Worm (Caenorhabditis elegans) whole organism, mixed stage, embryonic: Measurements from ENCODE around the gene sri-9.

Experiments
- M03D4.4 ChIP-seq: sonication (generic microtip); optimal IDR thresholded peaks from 2 replicates; lab custom pipeline; 2017; ENCODE audit warnings: mild to moderate bottlenecking, missing genetic modification characterization, missing compliant biosample characterization
- bed-3 ChIP-seq: fragments of 200-800 bp; sonication (Bioruptor generic); optimal IDR thresholded peaks from 3 replicates; lab custom pipeline; 2018; ENCODE audit warnings: mild to moderate bottlenecking, missing genetic modification characterization, moderate library complexity, missing compliant biosample characterization
- blmp-1 ChIP-seq: fragments of 150-350 bp; optimal IDR thresholded peaks from 2 replicates; lab custom pipeline; 2014; ENCODE audit warnings: missing biosample characterization, missing genetic modification characterization
- ceh-39 ChIP-seq: fragments of 150-350 bp; optimal IDR thresholded peaks from 2 replicates; lab custom pipeline; 2014; ENCODE audit warnings: missing biosample characterization, missing genetic modification characterization
- ceh-43 ChIP-seq: fragments of 200-800 bp; sonication (Bioruptor generic); optimal IDR thresholded peaks from 2 replicates; lab custom pipeline; 2018; ENCODE audit warnings: mild to moderate bottlenecking, missing genetic modification characterization, moderate library complexity, missing compliant biosample characterization
- ceh-83 ChIP-seq: fragments of 200-800 bp; sonication (Bioruptor generic); optimal IDR thresholded peaks from 2 replicates; lab custom pipeline; 2018; ENCODE audit warnings: mild to moderate bottlenecking, missing genetic modification characterization, missing compliant biosample characterization
- cnd-1 ChIP-seq: fragments of 200-800 bp; sonication (Bioruptor generic); optimal IDR thresholded peaks from 2 replicates; lab custom pipeline; 2018; ENCODE audit warnings: mild to moderate bottlenecking, missing genetic modification characterization, missing compliant biosample characterization
- drap-1 ChIP-seq: fragments of 200-800 bp; sonication (Bioruptor generic); optimal IDR thresholded peaks from 3 replicates; lab custom pipeline; 2018; ENCODE audit warnings: mild to moderate bottlenecking, missing genetic modification characterization, missing compliant biosample characterization
- elt-3 ChIP-seq: fragments of 150-350 bp; optimal IDR thresholded peaks from 2 replicates; lab custom pipeline; 2014; ENCODE audit warnings: missing biosample characterization, missing genetic modification characterization
- flh-1 ChIP-seq: fragments of 200-800 bp; sonication (Bioruptor generic); optimal IDR thresholded peaks from 2 replicates; lab custom pipeline; 2018; ENCODE audit warnings: mild to moderate bottlenecking, missing genetic modification characterization, moderate library complexity, missing compliant biosample characterization
- ham-2 ChIP-seq: fragments of 200-800 bp; sonication (Bioruptor generic); optimal IDR thresholded peaks from 2 replicates; lab custom pipeline; 2018; ENCODE audit warnings: mild to moderate bottlenecking, missing genetic modification characterization, missing compliant biosample characterization
- hlh-1 ChIP-seq: fragments of 150-350 bp; optimal IDR thresholded peaks from 2 replicates; lab custom pipeline; 2014; ENCODE audit warnings: missing biosample characterization, missing genetic modification reagents, missing genetic modification characterization
- lin-13 ChIP-seq: fragments of 150-350 bp; optimal IDR thresholded peaks from 2 replicates; lab custom pipeline; 2014; ENCODE audit warnings: missing biosample characterization, missing genetic modification characterization
- lin-32 ChIP-seq: fragments of 200-800 bp; sonication (Bioruptor generic); optimal IDR thresholded peaks from 2 replicates; lab custom pipeline; 2018; ENCODE audit warnings: mild to moderate bottlenecking, missing genetic modification characterization, missing compliant biosample characterization
- lsy-2 ChIP-seq: fragments of 150-350 bp; optimal IDR thresholded peaks from 2 replicates; lab custom pipeline; 2014; ENCODE audit warnings: missing biosample characterization, missing genetic modification characterization
- mab-5 ChIP-seq: fragments of 150-350 bp; optimal IDR thresholded peaks from 2 replicates; lab custom pipeline; 2014; ENCODE audit warnings: missing biosample characterization, missing genetic modification characterization
- mep-1 ChIP-seq: fragments of 150-350 bp; optimal IDR thresholded peaks from 2 replicates; lab custom pipeline; 2017; ENCODE audit warnings: missing biosample characterization, missing genetic modification reagents, missing genetic modification characterization, inconsistent platforms
- nhr-12 ChIP-seq: fragments of 150-350 bp; optimal IDR thresholded peaks from 2 replicates; lab custom pipeline; 2014; ENCODE audit warnings: missing biosample characterization, missing genetic modification characterization
- nhr-2 ChIP-seq: fragments of 150-350 bp; optimal IDR thresholded peaks from 2 replicates; lab custom pipeline; 2014; ENCODE audit warnings: missing biosample characterization, missing genetic modification characterization
- nhr-237 ChIP-seq: fragments of 150-350 bp; optimal IDR thresholded peaks from 2 replicates; lab custom pipeline; 2014; ENCODE audit warnings: missing biosample characterization, missing genetic modification characterization
- nhr-28 ChIP-seq: fragments of 150-350 bp; optimal IDR thresholded peaks from 2 replicates; lab custom pipeline; 2014; ENCODE audit warnings: missing biosample characterization, missing genetic modification characterization
- pha-4 ChIP-seq: fragments of 150-350 bp; optimal IDR thresholded peaks from 2 replicates; lab custom pipeline; 2018; ENCODE audit warnings: missing biosample characterization, missing genetic modification reagents, missing genetic modification characterization
- sem-2 ChIP-seq: fragments of 200-800 bp; sonication (Bioruptor generic); optimal IDR thresholded peaks from 2 replicates; lab custom pipeline; 2018; ENCODE audit warnings: mild to moderate bottlenecking, missing genetic modification characterization, missing compliant biosample characterization
- snpc-4 ChIP-seq: fragments of 150-350 bp; optimal IDR thresholded peaks from 2 replicates; lab custom pipeline; 2014; ENCODE audit warnings: missing biosample characterization, missing genetic modification characterization
- sptf-1 ChIP-seq: sonication (generic microtip); optimal IDR thresholded peaks from 2 replicates; lab custom pipeline; 2017; ENCODE audit warnings: mild to moderate bottlenecking, missing genetic modification characterization, moderate library complexity, missing compliant biosample characterization
- tbx-8 ChIP-seq: fragments of 200-800 bp; sonication (Bioruptor generic); optimal IDR thresholded peaks from 2 replicates; lab custom pipeline; 2018; ENCODE audit warnings: mild to moderate bottlenecking, missing genetic modification characterization, moderate library complexity, missing compliant biosample characterization
- unc-120 ChIP-seq: sonication (generic microtip); optimal IDR thresholded peaks from 2 replicates; lab custom pipeline; 2017; ENCODE audit warnings: missing genetic modification characterization, missing compliant biosample characterization; ENCODE audit not compliant: poor library complexity, severe bottlenecking
- unc-39 ChIP-seq: fragments of 150-350 bp; optimal IDR thresholded peaks from 2 replicates; lab custom pipeline; 2014; ENCODE audit warnings: missing biosample characterization, missing genetic modification characterization
- unc-62 ChIP-seq: fragments of 150-350 bp; optimal IDR thresholded peaks from 2 replicates; lab custom pipeline; 2014; ENCODE audit warnings: missing biosample characterization, missing genetic modification reagents, missing genetic modification characterization
- zip-8 ChIP-seq: fragments of 150-350 bp; optimal IDR thresholded peaks from 2 replicates; lab custom pipeline; 2014; ENCODE audit warnings: missing biosample characterization, missing genetic modification characterization
- ztf-11 ChIP-seq: fragments of 150-350 bp; optimal IDR thresholded peaks from 2 replicates; lab custom pipeline; 2014; ENCODE audit warnings: missing biosample characterization, missing genetic modification characterization

Gene sri-9

DNA sequence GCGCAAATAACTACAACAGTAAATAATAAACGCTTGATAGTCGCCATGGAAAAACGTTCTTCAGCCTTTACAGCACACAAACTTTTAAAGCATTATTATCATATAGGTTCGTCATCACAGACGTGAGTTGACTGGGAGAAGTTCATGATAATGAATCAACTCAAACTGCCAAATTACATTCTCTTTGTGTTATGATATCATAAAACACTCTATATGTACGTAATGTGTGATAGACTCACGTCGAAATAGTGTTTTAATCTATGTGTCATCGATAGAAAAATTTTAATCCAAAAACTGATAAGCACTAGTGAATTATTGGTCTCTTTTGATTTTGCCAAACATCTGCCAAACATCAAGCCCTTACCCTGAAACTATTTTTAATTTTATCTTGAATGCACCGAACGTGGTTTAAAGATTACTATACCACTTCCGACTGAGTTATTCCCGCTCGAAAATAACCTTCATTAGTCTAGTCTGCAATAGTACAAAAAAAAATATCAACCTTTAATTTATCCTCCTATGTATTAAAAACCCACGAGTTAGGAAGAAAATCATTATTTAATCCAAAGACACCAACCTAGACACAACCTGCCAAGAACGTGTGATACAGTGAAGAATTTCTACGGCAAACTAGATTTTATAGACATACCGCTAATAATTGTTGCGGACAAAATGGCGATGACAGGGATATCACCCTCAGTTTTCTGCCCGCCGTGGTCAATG, 8.2 kb downstream of the sri-9 start, which contains the start of the genes clc-12 and clec-240:
Gene clc-12 (minus strand): TSS at position 47 of the 723 bp plus-strand sequence.
Gene clec-240 (plus strand): TSS at position 673 of the 723 bp plus-strand sequence.
- TF ChIP-seq drap-1 (GFP tag; lab: Kevin White, UChicago) (no peak), M03D4.4 (tag; lab: Kevin White, UChicago) (no peak), pha-4 (tag; lab: Kevin White, UChicago) (no peak), zip-8 (tag; lab: Kevin White, UChicago) (no peak), mab-5 (tag; lab: Kevin White, UChicago) (no peak), nhr-2 (tag; lab: Kevin White, UChicago) (no peak), flh-1 (GFP tag; lab: Kevin White, UChicago) (no peak), sptf-1 (tag; lab: Kevin White, UChicago) (no peak), elt-3 (tag; lab: Kevin White, UChicago) (no peak), nhr-237 (tag; lab: Kevin White, UChicago) (no peak), ceh-43 (GFP tag; lab: Kevin White, UChicago) (no peak), tbx-8 (no peak), bed-3 (no peak), blmp-1 (tag; lab: Kevin White, UChicago) (no peak), nhr-12 (tag; lab: Kevin White, UChicago) (no peak), lin-32 (GFP tag; lab: Kevin White, UChicago) (no peak)
- TF ChIP-seq, all 35 proteins: peak for 0

- TF ChIP-seq unc-120 (tag; lab: Kevin White, UChicago), result no peak
- no peak for TF ChIP-seq unc-39 (tag; lab: Kevin White, UChicago)
- no peak for TF ChIP-seq drap-1 (GFP tag; lab: Kevin White, UChicago)
- no peak for TF ChIP-seq ham-2
- no peak for TF ChIP-seq bed-3
- no peak for TF ChIP-seq lsy-2 (tag; lab: Kevin White, UChicago)
- no peak for TF ChIP-seq lin-13
- TF ChIP-seq ceh-39 (tag; lab: Kevin White, UChicago), result no peak
- no peak for TF ChIP-seq ceh-83 (GFP tag; lab: Kevin White, UChicago)
- TF ChIP-seq elt-3 (tag; lab: Kevin White, UChicago), result no peak
- no peak for TF ChIP-seq nhr-12 (tag; lab: Kevin White, UChicago)
Observed at ce11 chrV:17013232-17013631, 12.0 kb downstream of the sri-9 start, which contains the start of gene clec-241. TSS of gene clec-241 (minus strand) at chrV:17013332.

ce11 chrV:17014050-17014449, 12.8 kb downstream of the sri-9 start, which contains the start of gene clc-13:
TSS of gene clc-13 (plus strand) at chrV:17014408.
- TF ChIP-seq lsy-2 (tag; lab: Kevin White, UChicago) (no peak), unc-62 (GFP tag; lab: Kevin White, UChicago) (no peak), lin-13 (no peak), sptf-1 (tag; lab: Kevin White, UChicago) (no peak), ceh-43 (GFP tag; lab: Kevin White, UChicago) (no peak), ham-2 (no peak), ceh-39 (tag; lab: Kevin White, UChicago) (no peak), ztf-11 (tag; lab: Kevin White, UChicago) (no peak), blmp-1 (tag; lab: Kevin White, UChicago) (no peak), unc-39 (tag; lab: Kevin White, UChicago) (no peak)

- TF ChIP-seq unc-39 (tag; lab: Kevin White, UChicago), result no peak
- no peak for TF ChIP-seq lin-32 (GFP tag; lab: Kevin White, UChicago)
- TF ChIP-seq sem-2 (GFP tag; lab: Kevin White, UChicago), result no peak
- TF ChIP-seq nhr-28, result no peak
- TF ChIP-seq snpc-4 (tag; lab: Kevin White, UChicago), result no peak
- no peak for TF ChIP-seq lin-13
- TF ChIP-seq mab-5 (tag; lab: Kevin White, UChicago), result no peak
- no peak for TF ChIP-seq hlh-1 (tag; lab: Kevin White, UChicago)
- no peak for TF ChIP-seq elt-3 (tag; lab: Kevin White, UChicago)
- TF ChIP-seq cnd-1 (tag; lab: Kevin White, UChicago), result no peak
- no peak for TF ChIP-seq ceh-43 (GFP tag; lab: Kevin White, UChicago)
- TF ChIP-seq unc-62 (GFP tag; lab: Kevin White, UChicago), result no peak
- no peak for TF ChIP-seq ceh-83 (GFP tag; lab: Kevin White, UChicago)
- no peak for TF ChIP-seq bed-3
- TF ChIP-seq M03D4.4 (tag; lab: Kevin White, UChicago), result no peak
- TF ChIP-seq mep-1 (tag; lab: Kevin White, UChicago), result no peak
- no peak for TF ChIP-seq ceh-39 (tag; lab: Kevin White, UChicago)
- no peak for TF ChIP-seq unc-120 (tag; lab: Kevin White, UChicago)
- TF ChIP-seq nhr-12 (tag; lab: Kevin White, UChicago), result no peak
Observed at ce11 chrV:17016787-17017186, 15.5 kb downstream of the sri-9 start, which contains the start of gene srh-97. TSS of gene srh-97 (plus strand) at chrV:17017087.
